Fruit fly (Drosophila melanogaster) whole organism, embryonic: ENCODE results near the gene grnd.

Source experiments
- ATbp ChIP-seq: fragments of 200-800 bp; sonication (Bioruptor generic); optimal IDR thresholded peaks from 2 replicates; lab custom pipeline; 2017; ENCODE audit warnings: missing biosample characterization, mild to moderate bottlenecking, missing genetic modification characterization, missing genetic modification reagents
- Adf1 ChIP-seq: fragments of 200-800 bp; sonication (Bioruptor generic); IDR thresholded peaks from 2 replicates; pipeline ENCODE4 v1.3.6; 2022; ENCODE audit warnings: missing biosample characterization, missing genetic modification characterization
- Asciz ChIP-seq: fragments of 200-800 bp; sonication (Bioruptor generic); optimal IDR thresholded peaks from 2 replicates; lab custom pipeline; 2017; ENCODE audit warnings: missing biosample characterization, mild to moderate bottlenecking, missing genetic modification characterization, missing genetic modification reagents
- Awh ChIP-seq: fragments of 200-800 bp; sonication (Bioruptor generic); IDR thresholded peaks from 2 replicates; pipeline ENCODE4, ENCODE4 v1.3.6; 2022; ENCODE audit warnings: missing biosample characterization, missing genetic modification characterization
- Blimp-1 ChIP-seq: fragments of 200-800 bp; sonication (Bioruptor generic); optimal IDR thresholded peaks from 3 replicates; lab custom pipeline; 2018; ENCODE audit warnings: missing biosample characterization, missing genetic modification characterization, mild to moderate bottlenecking, moderate library complexity, missing genetic modification reagents
- CG15269 ChIP-seq: fragments of 200-800 bp; sonication (Bioruptor generic); optimal IDR thresholded peaks from 2 replicates; lab custom pipeline; 2018; ENCODE audit warnings: missing biosample characterization, mild to moderate bottlenecking, missing genetic modification characterization, moderate library complexity
- CG15601 ChIP-seq: fragments of 200-800 bp; sonication (Bioruptor generic); optimal IDR thresholded peaks from 3 replicates; lab custom pipeline; 2019; ENCODE audit warnings: missing biosample characterization, mild to moderate bottlenecking, missing genetic modification characterization, moderate library complexity
- CG1603 ChIP-seq: fragments of 200-800 bp; sonication (Bioruptor generic); optimal IDR thresholded peaks from 2 replicates; lab custom pipeline; 2019; ENCODE audit warnings: missing biosample characterization, mild to moderate bottlenecking, missing genetic modification characterization, moderate library complexity
- CG18262 ChIP-seq: fragments of 200-800 bp; optimal IDR thresholded peaks from 3 replicates; lab custom pipeline; 2019; ENCODE audit warnings: missing biosample characterization, mild to moderate bottlenecking, missing genetic modification characterization, moderate library complexity
- CG31441 ChIP-seq: fragments of 200-800 bp; sonication (Bioruptor generic); IDR thresholded peaks from 2 replicates; pipeline ENCODE4 v1.3.6; 2022; ENCODE audit warnings: missing biosample characterization, missing genetic modification characterization
- CG33557 ChIP-seq: fragments of 200-800 bp; sonication (Bioruptor generic); optimal IDR thresholded peaks from 2 replicates; lab custom pipeline; 2019; ENCODE audit warnings: missing biosample characterization, mild to moderate bottlenecking, missing genetic modification characterization, moderate library complexity
- CG3407 ChIP-seq: fragments of 200-800 bp; sonication (Bioruptor generic); optimal IDR thresholded peaks from 2 replicates; lab custom pipeline; 2018; ENCODE audit warnings: missing biosample characterization, mild to moderate bottlenecking, missing genetic modification characterization
- CG5180 ChIP-seq: fragments of 200-800 bp; sonication (Bioruptor generic); optimal IDR thresholded peaks from 3 replicates; lab custom pipeline; 2017; ENCODE audit warnings: missing biosample characterization, missing genetic modification characterization, mild to moderate bottlenecking, moderate library complexity, missing genetic modification reagents
- CG6254 ChIP-seq: fragments of 200-800 bp; sonication (Bioruptor generic); optimal IDR thresholded peaks from 3 replicates; lab custom pipeline; 2017; ENCODE audit warnings: mild to moderate bottlenecking, missing biosample characterization, missing genetic modification reagents, missing genetic modification characterization
- CG7271 ChIP-seq: fragments of 200-800 bp; sonication (Bioruptor generic); optimal IDR thresholded peaks from 2 replicates; lab custom pipeline; 2018; ENCODE audit warnings: missing biosample characterization, mild to moderate bottlenecking, missing genetic modification characterization, moderate library complexity
- CG7372 ChIP-seq: fragments of 200-800 bp; sonication (Bioruptor generic); IDR thresholded peaks from 2 replicates; pipeline ENCODE4 v1.3.6; 2022; ENCODE audit warnings: missing biosample characterization, missing genetic modification characterization
- CG7963 ChIP-seq: fragments of 200-800 bp; sonication (Bioruptor generic); IDR thresholded peaks from 3 replicates; pipeline ENCODE4 v1.3.6; 2022; ENCODE audit warnings: missing biosample characterization, missing genetic modification characterization; ENCODE audit not compliant: partially characterized antibody
- CG8089 ChIP-seq: fragments of 200-800 bp; sonication (Bioruptor generic); optimal IDR thresholded peaks from 3 replicates; lab custom pipeline; 2016; ENCODE audit warnings: missing biosample characterization, missing genetic modification characterization
- CG8290 ChIP-seq, 3 experiments: fragments of 200-800 bp; sonication (Bioruptor generic); optimal IDR thresholded peaks; 2 replicates each; lab custom pipeline; 2016 to 2019; ENCODE audit warnings: missing biosample characterization in 3 of 3, missing genetic modification characterization in 3 of 3, mild to moderate bottlenecking in 2 of 3, moderate library complexity in 1 of 3
- CG9215 ChIP-seq: fragments of 200-800 bp; sonication (Bioruptor generic); IDR thresholded peaks from 2 replicates; pipeline ENCODE4 v1.3.6; 2022; ENCODE audit warnings: missing biosample characterization, missing genetic modification characterization
- CG9932 ChIP-seq: fragments of 200-800 bp; sonication (Bioruptor generic); IDR thresholded peaks from 2 replicates; pipeline ENCODE4 v1.3.6; 2022; ENCODE audit warnings: missing biosample characterization, missing genetic modification characterization
- CHES-1-like ChIP-seq: fragments of 200-800 bp; sonication (Bioruptor generic); optimal IDR thresholded peaks from 2 replicates; lab custom pipeline; 2016; ENCODE audit warnings: missing biosample characterization, missing genetic modification characterization
- CTCF ChIP-seq: fragments of 200-800 bp; sonication (Bioruptor generic); optimal IDR thresholded peaks from 2 replicates; lab custom pipeline; 2017; ENCODE audit warnings: missing biosample characterization, mild to moderate bottlenecking, missing genetic modification characterization, moderate library complexity
- Camta ChIP-seq: fragments of 200-800 bp; sonication (Bioruptor generic); optimal IDR thresholded peaks from 2 replicates; lab custom pipeline; 2016; ENCODE audit warnings: missing biosample characterization, missing genetic modification characterization
- CoRest ChIP-seq: fragments of 200-800 bp; sonication (Bioruptor generic); optimal IDR thresholded peaks from 3 replicates; lab custom pipeline; 2018; ENCODE audit warnings: missing biosample characterization, mild to moderate bottlenecking, missing genetic modification characterization, moderate library complexity
- Dip2 ChIP-seq: fragments of 200-800 bp; sonication (Bioruptor generic); IDR thresholded peaks from 2 replicates; pipeline ENCODE4 v1.3.6; 2022; ENCODE audit warnings: missing biosample characterization, missing genetic modification characterization
- Gug ChIP-seq: fragments of 200-800 bp; sonication (Bioruptor generic); IDR thresholded peaks from 4 replicates; pipeline ENCODE4 v1.3.6; 2022; ENCODE audit warnings: missing biosample characterization, missing genetic modification characterization
- HLHmδ ChIP-seq: fragments of 200-800 bp; sonication (Bioruptor generic); optimal IDR thresholded peaks from 2 replicates; lab custom pipeline; 2018; ENCODE audit warnings: missing biosample characterization, mild to moderate bottlenecking, missing genetic modification characterization, moderate library complexity
- Neu2 ChIP-seq: fragments of 200-800 bp; sonication (Bioruptor generic); optimal IDR thresholded peaks from 3 replicates; lab custom pipeline; 2016; ENCODE audit warnings: missing biosample characterization, missing genetic modification characterization, borderline replicate concordance
- NfI ChIP-seq: fragments of 200-800 bp; sonication (Bioruptor generic); optimal IDR thresholded peaks from 3 replicates; lab custom pipeline; 2018; ENCODE audit warnings: missing biosample characterization, mild to moderate bottlenecking, missing genetic modification characterization, moderate library complexity
- PHDP ChIP-seq: fragments of 200-800 bp; sonication (Bioruptor generic); optimal IDR thresholded peaks from 3 replicates; lab custom pipeline; 2018; ENCODE audit warnings: missing biosample characterization, mild to moderate bottlenecking, missing genetic modification characterization, moderate library complexity
- Usf ChIP-seq: fragments of 200-800 bp; sonication (Bioruptor generic); optimal IDR thresholded peaks from 2 replicates; lab custom pipeline; 2017; ENCODE audit warnings: missing genotype, missing biosample characterization, missing genetic modification characterization
- ac ChIP-seq: fragments of 200-800 bp; sonication (Bioruptor generic); optimal IDR thresholded peaks from 3 replicates; lab custom pipeline; 2017; ENCODE audit warnings: missing biosample characterization, mild to moderate bottlenecking, missing genetic modification characterization
- ase ChIP-seq: fragments of 200-800 bp; sonication (Bioruptor generic); IDR thresholded peaks from 3 replicates; pipeline ENCODE4 v1.3.6; 2022; ENCODE audit warnings: missing biosample characterization, missing genetic modification characterization
- bab2 ChIP-seq: fragments of 200-800 bp; sonication (Bioruptor generic); optimal IDR thresholded peaks from 2 replicates; lab custom pipeline; 2016; ENCODE audit warnings: missing biosample characterization, missing genetic modification characterization
- bsh ChIP-seq, 2 experiments: fragments of 200-800 bp; sonication (Bioruptor generic); optimal IDR thresholded peaks; 2 replicates each; lab custom pipeline; 2017 to 2018; ENCODE audit warnings: mild to moderate bottlenecking in 2 of 2, missing biosample characterization in 2 of 2, missing genetic modification characterization in 2 of 2, moderate library complexity in 1 of 2
- chm ChIP-seq: fragments of 200-800 bp; sonication (Bioruptor generic); IDR thresholded peaks from 2 replicates; pipeline ENCODE4 v1.3.6; 2022; ENCODE audit warnings: missing biosample characterization, missing genetic modification characterization
- en ChIP-seq: fragments of 200-800 bp; sonication (Bioruptor generic); optimal IDR thresholded peaks from 2 replicates; lab custom pipeline; 2016; ENCODE audit warnings: missing biosample characterization, missing genetic modification characterization
- fd96Cb ChIP-seq: fragments of 200-800 bp; sonication (Bioruptor generic); optimal IDR thresholded peaks from 2 replicates; lab custom pipeline; 2018; ENCODE audit warnings: missing biosample characterization, mild to moderate bottlenecking, missing genetic modification characterization, moderate library complexity
- grau ChIP-seq: fragments of 200-800 bp; optimal IDR thresholded peaks from 3 replicates; lab custom pipeline; 2019; ENCODE audit warnings: missing biosample characterization, mild to moderate bottlenecking, missing genetic modification characterization, moderate library complexity
- ind ChIP-seq: fragments of 200-800 bp; sonication (Bioruptor generic); optimal IDR thresholded peaks from 3 replicates; lab custom pipeline; 2016; ENCODE audit warnings: missing biosample characterization, missing genetic modification characterization
- kni ChIP-seq: fragments of 200-800 bp; sonication (Bioruptor generic); optimal IDR thresholded peaks from 3 replicates; lab custom pipeline; 2017; ENCODE audit warnings: mild to moderate bottlenecking, missing biosample characterization, missing genetic modification reagents, missing genetic modification characterization
- mam ChIP-seq: fragments of 200-800 bp; sonication (Bioruptor generic); optimal IDR thresholded peaks from 3 replicates; lab custom pipeline; 2016; ENCODE audit warnings: missing biosample characterization, missing genetic modification characterization
- onecut ChIP-seq: fragments of 200-800 bp; sonication (Bioruptor generic); IDR thresholded peaks from 2 replicates; pipeline ENCODE4 v1.3.6; 2022; ENCODE audit warnings: missing biosample characterization, missing genetic modification characterization
- pzg ChIP-seq: fragments of 200-800 bp; sonication (Bioruptor generic); optimal IDR thresholded peaks from 3 replicates; lab custom pipeline; 2018; ENCODE audit warnings: missing biosample characterization, mild to moderate bottlenecking, missing genetic modification characterization, moderate library complexity
- ro ChIP-seq: fragments of 200-800 bp; sonication (Bioruptor generic); IDR thresholded peaks from 2 replicates; pipeline ENCODE4 v1.3.6; 2022; ENCODE audit warnings: missing biosample characterization, missing genetic modification characterization
- slbo ChIP-seq: fragments of 200-800 bp; sonication (Bioruptor generic); IDR thresholded peaks from 2 replicates; pipeline ENCODE4 v1.3.6; 2022; ENCODE audit warnings: missing biosample characterization, missing genetic modification characterization
- tll ChIP-seq, 2 experiments: fragments of 200-800 bp in 1 of 2; fragments of >200 bp in 1 of 2; sonication (Bioruptor generic) in 1 of 2; optimal IDR thresholded peaks; 2 replicates each; lab custom pipeline; 2017 to 2019; ENCODE audit warnings: missing biosample characterization in 2 of 2, missing genetic modification characterization in 2 of 2, mild to moderate bottlenecking in 1 of 2, moderate library complexity in 1 of 2
- unc-4 ChIP-seq: fragments of 200-800 bp; sonication (Bioruptor generic); IDR thresholded peaks from 2 replicates; pipeline ENCODE4 v1.3.6; 2022; ENCODE audit warnings: missing biosample characterization, missing genetic modification characterization; ENCODE audit not compliant: partially characterized antibody
- wek ChIP-seq: fragments of 200-800 bp; sonication (Bioruptor generic); optimal IDR thresholded peaks from 3 replicates; lab custom pipeline; 2018; ENCODE audit warnings: missing biosample characterization, mild to moderate bottlenecking, missing genetic modification characterization, moderate library complexity
- zfh1 ChIP-seq: fragments of 200-800 bp; sonication (Bioruptor generic); IDR thresholded peaks from 3 replicates; pipeline ENCODE4 v1.3.6; 2022; ENCODE audit warnings: missing biosample characterization, missing genetic modification characterization

Gene grnd

DNA sequence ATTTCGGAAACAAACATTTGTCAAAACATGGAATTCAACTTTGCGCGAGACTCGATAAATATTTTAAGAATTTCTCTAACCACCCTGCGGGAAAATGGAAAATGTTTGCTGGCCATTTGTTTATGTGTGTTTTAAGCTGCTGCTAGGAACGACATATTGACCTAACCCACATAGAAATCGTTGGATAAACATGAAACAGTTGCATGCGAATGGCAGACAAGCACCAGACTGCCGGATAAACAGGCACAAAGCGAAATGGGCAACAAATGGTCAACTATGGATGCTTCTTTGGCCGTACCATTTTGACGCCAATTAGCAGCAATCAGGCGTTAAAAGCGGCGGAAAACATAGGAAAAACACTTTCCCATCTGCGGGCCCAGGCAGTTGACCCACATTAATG lies 11.6 kb downstream of the grnd start (continued):
- TF ChIP-seq chm (GFP tag; lab: Robert Waterston, UW), result peak; percentile 32; the same call in 1 of the 2 replicates
- no peak for TF ChIP-seq fd96Cb
- no peak for TF ChIP-seq CG7372 (GFP tag; lab: Robert Waterston, UW)
- no peak for TF ChIP-seq CG15269 (tag; lab: Kevin White, UChicago)
- no peak for TF ChIP-seq Gug
- peak; percentile 11 for TF ChIP-seq bab2 (GFP tag; lab: Kevin White, UChicago)
- TF ChIP-seq pzg (GFP tag; lab: Kevin White, UChicago), result no peak
- no peak for TF ChIP-seq onecut (GFP tag; lab: Robert Waterston, UW)
- TF ChIP-seq CG9932 (GFP tag; lab: Robert Waterston, UW), result no peak
- TF ChIP-seq mam (GFP tag; lab: Kevin White, UChicago), result no peak
- no peak for TF ChIP-seq CG1603
- TF ChIP-seq CG7271 (tag; lab: Kevin White, UChicago), result no peak
- no peak for TF ChIP-seq CTCF (GFP tag; lab: Kevin White, UChicago)
- TF ChIP-seq Blimp-1, result peak; percentile 76
- TF ChIP-seq CG7963 (GFP tag; lab: Robert Waterston, UW), result no peak
- peak; percentile 59 for TF ChIP-seq wek (GFP tag; lab: Kevin White, UChicago)
- peak; percentile 54 for TF ChIP-seq CG3407 (GFP tag; lab: Kevin White, UChicago)
- peak; percentile 75 for TF ChIP-seq kni (GFP tag; lab: Kevin White, UChicago)
- TF ChIP-seq CG15601 (tag; lab: Kevin White, UChicago), result no peak
- TF ChIP-seq HLHmδ (GFP tag; lab: Kevin White, UChicago), result peak; percentile 47
- peak in 1 of 2 experiments; percentile 53 for TF ChIP-seq bsh (GFP tag; optimal IDR thresholded peaks at IDR 0.05; lab: Kevin White, UChicago)
- no peak for TF ChIP-seq CoRest
- TF ChIP-seq CHES-1-like (GFP tag; lab: Kevin White, UChicago), result no peak
- no peak for TF ChIP-seq CG8089
- TF ChIP-seq NfI (GFP tag; lab: Kevin White, UChicago), result no peak
- TF ChIP-seq zfh1 (GFP tag; lab: Robert Waterston, UW), result no peak
- TF ChIP-seq CG6254 (GFP tag; lab: Kevin White, UChicago), result peak; percentile 26
- peak; percentile 28; the same call in 1 of the 2 replicates for TF ChIP-seq Awh (GFP tag; lab: Robert Waterston, UW)
- TF ChIP-seq slbo, result no peak
- no peak for TF ChIP-seq ind (GFP tag; lab: Kevin White, UChicago)
- peak in 1 of 2 experiments; percentile 34 for TF ChIP-seq tll (GFP tag; optimal IDR thresholded peaks at IDR 0.05; lab: Kevin White, UChicago)
- TF ChIP-seq Asciz (GFP tag; lab: Kevin White, UChicago), result peak; percentile 67
- TF ChIP-seq ac (GFP tag; lab: Kevin White, UChicago), result peak; percentile 48
- TF ChIP-seq ATbp (GFP tag; lab: Kevin White, UChicago), result peak; percentile 84
- TF ChIP-seq CG31441 (GFP tag; lab: Robert Waterston, UW), result no peak
- no peak for TF ChIP-seq Adf1
- TF ChIP-seq ro (GFP tag; lab: Robert Waterston, UW), result no peak
- TF ChIP-seq ase (GFP tag; lab: Robert Waterston, UW), result no peak
- no peak for TF ChIP-seq CG18262 (tag; lab: Kevin White, UChicago)
- TF ChIP-seq unc-4, result no peak
- no peak for TF ChIP-seq PHDP (tag; lab: Kevin White, UChicago)
- no peak for TF ChIP-seq CG8290 (GFP tag; optimal IDR thresholded peaks at IDR 0.05; lab: Kevin White, UChicago)
- TF ChIP-seq CG8290 (tag; optimal IDR thresholded peaks at IDR 0.05; lab: Kevin White, UChicago), result no peak
- no peak for TF ChIP-seq en
- no peak for TF ChIP-seq CG9215 (GFP tag; lab: Robert Waterston, UW)
- TF ChIP-seq CG5180, result peak; percentile 26
- TF ChIP-seq grau, result no peak
- no peak for TF ChIP-seq Neu2 (GFP tag; lab: Kevin White, UChicago)
- no peak for TF ChIP-seq Usf
- TF ChIP-seq CG33557 (GFP tag; lab: Kevin White, UChicago), result no peak
- TF ChIP-seq Dip2, result no peak
- no peak for TF ChIP-seq Camta (GFP tag; lab: Kevin White, UChicago)
